Fruit fly (Drosophila melanogaster) whole organism: ENCODE data around the gene CG18417.

Experiments used
- pan ChIP-seq: fragments of >200 bp; optimal IDR thresholded peaks from 2 replicates; lab custom pipeline; 2017
- psq ChIP-seq: fragments of >200 bp; optimal IDR thresholded peaks from 2 replicates; lab custom pipeline; 2017

- TF ChIP-seq pan (lab: Kevin White, UChicago) (no peak), psq (no peak)
Observed at dm6 chr3L:7376151-7376550, 23.7 kb upstream of the CG18417 start.
